Fruit fly (Drosophila melanogaster): ENCODE measurements around the gene CG12301.

dm6 chr3L:15538582-15539490 lies 41.8 kb upstream of the CG12301 start:
- TF ChIP-seq CTCF (optimal IDR thresholded peaks at IDR 0.05), result no peak
- TF ChIP-seq CG8478 (optimal IDR thresholded peaks at IDR 0.05), result no peak

Data from S2 (cell line).